Worm (Caenorhabditis elegans) whole organism, young adult: ENCODE results near the gene eri-12.
"Not testable (repeated sequence)": the region's sequence is repeated elsewhere in the genome, so short reads cannot be mapped to it uniquely, and the experiment has no call there.

Experiments used
- D2030.7 ChIP-seq: fragments of 200-800 bp; sonication (Bioruptor generic); IDR thresholded peaks from 2 replicates; pipeline ENCODE4 v1.3.6; 2022; ENCODE audit warnings: missing genetic modification reagents, missing genetic modification characterization, missing compliant biosample characterization
- F23B12.7 ChIP-seq: sonication (generic microtip); optimal IDR thresholded peaks from 2 replicates; lab custom pipeline; 2017; ENCODE audit warnings: missing genetic modification characterization, mild to moderate bottlenecking, missing compliant biosample characterization, antibody characterized with exemption, moderate library complexity; ENCODE audit not compliant: insufficient read depth
- F33H1.4 ChIP-seq: fragments of 200-800 bp; sonication (Bioruptor generic); IDR thresholded peaks from 2 replicates; pipeline ENCODE4 v1.3.6; 2022; ENCODE audit warnings: missing genetic modification reagents, missing genetic modification characterization, missing compliant biosample characterization
- F37B4.10 ChIP-seq: fragments of 200-800 bp; sonication (Bioruptor generic); IDR thresholded peaks from 2 replicates; pipeline ENCODE4 v1.3.6; 2022; ENCODE audit warnings: missing genetic modification characterization, missing compliant biosample characterization
- F57A8.1 ChIP-seq: fragments of 200-800 bp; sonication (Bioruptor generic); optimal IDR thresholded peaks from 2 replicates; lab custom pipeline; 2018; ENCODE audit warnings: mild to moderate bottlenecking, missing genetic modification characterization, moderate library complexity, missing compliant biosample characterization
- Y53F4B.3 ChIP-seq: fragments of 200-800 bp; sonication (Bioruptor generic); IDR thresholded peaks from 2 replicates; pipeline ENCODE4 v1.3.6; 2022; ENCODE audit warnings: missing genetic modification reagents, missing genetic modification characterization, missing compliant biosample characterization
- Y53G8AR.9 ChIP-seq: fragments of 200-800 bp; sonication (Bioruptor generic); conservative IDR thresholded peaks from 2 replicates; pipeline ENCODE4 v1.3.6; 2022; ENCODE audit warnings: missing genetic modification reagents, missing genetic modification characterization, missing compliant biosample characterization
- ama-1 ChIP-seq, 3 experiments: fragments of 150-350 bp in 1 of 3; sonication (generic microtip) in 2 of 3; optimal IDR thresholded peaks; 2 replicates each; lab custom pipeline; 2014 to 2018; ENCODE audit warnings: missing biosample characterization in 2 of 3, missing genetic modification characterization in 2 of 3, missing genetic modification reagents in 2 of 3
- atf-7 ChIP-seq: sonication (generic microtip); optimal IDR thresholded peaks from 2 replicates; lab custom pipeline; 2017; ENCODE audit warnings: mild to moderate bottlenecking, missing genetic modification characterization, missing compliant biosample characterization
- athp-1 ChIP-seq: sonication (generic microtip); optimal IDR thresholded peaks from 2 replicates; lab custom pipeline; 2017; ENCODE audit warnings: mild to moderate bottlenecking, missing genetic modification characterization, missing compliant biosample characterization
- attf-3 ChIP-seq: fragments of 200-800 bp; sonication (Bioruptor generic); conservative IDR thresholded peaks from 2 replicates; pipeline ENCODE4 v1.3.6; 2022; ENCODE audit warnings: missing genetic modification reagents, missing genetic modification characterization, missing compliant biosample characterization
- ceh-100 ChIP-seq: fragments of 200-800 bp; sonication (Bioruptor generic); IDR thresholded peaks from 2 replicates; pipeline ENCODE4 v1.3.6; 2022; ENCODE audit warnings: missing genetic modification reagents, missing genetic modification characterization, missing compliant biosample characterization
- chd-7 ChIP-seq: sonication (generic microtip); optimal IDR thresholded peaks from 2 replicates; lab custom pipeline; 2016; ENCODE audit warnings: mild to moderate bottlenecking, missing genetic modification characterization, moderate library complexity, missing compliant biosample characterization
- die-1 ChIP-seq: sonication (generic microtip); optimal IDR thresholded peaks from 2 replicates; lab custom pipeline; 2016; ENCODE audit warnings: missing genotype, mild to moderate bottlenecking, missing genetic modification characterization, missing compliant biosample characterization
- dpl-1 ChIP-seq: fragments of 150-350 bp; optimal IDR thresholded peaks from 2 replicates; lab custom pipeline; 2014; ENCODE audit warnings: missing biosample characterization, missing genetic modification reagents, missing genetic modification characterization
- efl-1 ChIP-seq: fragments of 150-350 bp; optimal IDR thresholded peaks from 2 replicates; lab custom pipeline; 2014; ENCODE audit warnings: missing biosample characterization, missing genetic modification reagents, missing genetic modification characterization
- ekl-4 ChIP-seq: fragments of 200-800 bp; sonication (Bioruptor generic); IDR thresholded peaks from 2 replicates; pipeline ENCODE4 v1.3.6; 2022; ENCODE audit warnings: missing genetic modification reagents, missing genetic modification characterization, missing compliant biosample characterization
- ets-4 ChIP-seq: fragments of 200-800 bp; sonication (Bioruptor generic); optimal IDR thresholded peaks from 2 replicates; lab custom pipeline; 2018; ENCODE audit warnings: mild to moderate bottlenecking, missing genetic modification characterization, missing compliant biosample characterization
- him-1 ChIP-seq: sonication (generic microtip); optimal IDR thresholded peaks from 2 replicates; lab custom pipeline; 2016; ENCODE audit warnings: missing genotype, missing genetic modification reagents, missing genetic modification characterization, missing compliant biosample characterization
- hmg-20 ChIP-seq: fragments of 200-800 bp; sonication (Bioruptor generic); IDR thresholded peaks from 2 replicates; pipeline ENCODE4 v1.3.6; 2022; ENCODE audit warnings: missing genetic modification reagents, missing genetic modification characterization, missing compliant biosample characterization
- lin-40 ChIP-seq: sonication (generic microtip); optimal IDR thresholded peaks from 2 replicates; lab custom pipeline; 2016; ENCODE audit warnings: missing genetic modification characterization, mild to moderate bottlenecking, missing compliant biosample characterization, missing genotype, missing genetic modification reagents
- lin-54 ChIP-seq: fragments of 200-800 bp; sonication (Bioruptor generic); optimal IDR thresholded peaks from 2 replicates; lab custom pipeline; 2018; ENCODE audit warnings: mild to moderate bottlenecking, missing genetic modification characterization, missing compliant biosample characterization
- lir-1 ChIP-seq: fragments of 200-800 bp; sonication (Bioruptor generic); conservative IDR thresholded peaks from 2 replicates; pipeline ENCODE4 v1.3.6; 2022; ENCODE audit warnings: missing genetic modification reagents, missing genetic modification characterization, missing compliant biosample characterization
- lsl-1 ChIP-seq: fragments of 200-800 bp; sonication (Bioruptor generic); optimal IDR thresholded peaks from 2 replicates; lab custom pipeline; 2018; ENCODE audit warnings: mild to moderate bottlenecking, missing genetic modification characterization, moderate library complexity, missing compliant biosample characterization
- lsy-27 ChIP-seq: sonication (generic microtip); optimal IDR thresholded peaks from 2 replicates; lab custom pipeline; 2017; ENCODE audit warnings: missing genetic modification characterization, mild to moderate bottlenecking, missing compliant biosample characterization, antibody characterized with exemption, missing genotype, borderline replicate concordance; ENCODE audit not compliant: insufficient read depth
- madf-3 ChIP-seq: fragments of 200-800 bp; sonication (Bioruptor generic); IDR thresholded peaks from 2 replicates; pipeline ENCODE4 v1.3.6; 2022; ENCODE audit warnings: missing genetic modification reagents, missing genetic modification characterization, missing compliant biosample characterization
- madf-6 ChIP-seq: fragments of 200-800 bp; sonication (Bioruptor generic); IDR thresholded peaks from 2 replicates; pipeline ENCODE4 v1.3.6; 2022; ENCODE audit warnings: missing genetic modification reagents, missing genetic modification characterization, missing compliant biosample characterization
- madf-8 ChIP-seq: fragments of 200-800 bp; sonication (Bioruptor generic); conservative IDR thresholded peaks from 2 replicates; pipeline ENCODE4 v1.3.6; 2022; ENCODE audit warnings: missing genetic modification reagents, missing genetic modification characterization, missing compliant biosample characterization
- mcd-1 ChIP-seq: fragments of 200-800 bp; sonication (Bioruptor generic); IDR thresholded peaks from 2 replicates; pipeline ENCODE4 v1.3.6; 2022; ENCODE audit warnings: missing genetic modification reagents, missing genetic modification characterization, missing compliant biosample characterization
- rcor-1 ChIP-seq: fragments of 200-800 bp; sonication (Bioruptor generic); IDR thresholded peaks from 2 replicates; pipeline ENCODE4 v1.3.6; 2022; ENCODE audit warnings: missing genetic modification reagents, missing genetic modification characterization, missing compliant biosample characterization
- snpc-1.3 ChIP-seq: sonication (generic microtip); optimal IDR thresholded peaks from 2 replicates; lab custom pipeline; 2017; ENCODE audit warnings: missing genetic modification characterization, mild to moderate bottlenecking, missing compliant biosample characterization, antibody characterized with exemption, moderate library complexity, missing genotype, missing genetic modification reagents; ENCODE audit not compliant: insufficient read depth
- snpc-4 ChIP-seq, 5 experiments: fragments of 150-350 bp in 1 of 5; sonication (generic microtip) in 4 of 5; optimal IDR thresholded peaks; 2 replicates each; lab custom pipeline; 2014 to 2018; ENCODE audit warnings: missing genetic modification characterization in 5 of 5, missing biosample characterization in 3 of 5, antibody characterized with exemption in 2 of 5, mild to moderate bottlenecking in 2 of 5, missing compliant biosample characterization in 2 of 5, missing genotype in 2 of 5, moderate library complexity in 2 of 5, missing genetic modification reagents in 1 of 5
- tbp1 ChIP-seq: fragments of 200-800 bp; sonication (Bioruptor generic); optimal IDR thresholded peaks from 2 replicates; lab custom pipeline; 2018; ENCODE audit warnings: mild to moderate bottlenecking, missing genetic modification characterization, missing compliant biosample characterization
- unc-130 ChIP-seq: sonication (generic microtip); optimal IDR thresholded peaks from 2 replicates; lab custom pipeline; 2016; ENCODE audit warnings: missing genetic modification reagents, missing genetic modification characterization, missing compliant biosample characterization
- xnd-1 ChIP-seq: sonication (generic microtip); optimal IDR thresholded peaks from 2 replicates; lab custom pipeline; 2016; ENCODE audit warnings: missing genotype, missing genetic modification reagents, missing genetic modification characterization, missing compliant biosample characterization
- zfh-2 ChIP-seq: fragments of 200-800 bp; sonication (Bioruptor generic); conservative IDR thresholded peaks from 2 replicates; pipeline ENCODE4 v1.3.6; 2022; ENCODE audit warnings: missing genetic modification reagents, missing genetic modification characterization, missing compliant biosample characterization
- ztf-18 ChIP-seq: sonication (generic microtip); optimal IDR thresholded peaks from 2 replicates; lab custom pipeline; 2016; ENCODE audit warnings: missing genotype, mild to moderate bottlenecking, missing genetic modification characterization, missing compliant biosample characterization

eri-12 gene

ce11 chrIV:12170396-12170795 lies 13.8 kb downstream of the eri-12 start:
- TF ChIP-seq madf-3 (GFP tag; lab: Robert Waterston, UW) = 0 out of 2 replicates have a peak, but pooled peaks have one; percentile 24
- TF ChIP-seq, all 124 proteins: peak for 1; not testable (repeated sequence) for 123

ce11 chrIV:12178235-12178634 lies 21.6 kb downstream of the eri-12 start, which contains the start of gene nlr-1:
Gene nlr-1, minus strand, starts transcription at chrIV:12178335.
- not testable (repeated sequence) for TF ChIP-seq ztf-18 (tag; lab: Kevin White, UChicago); ama-1 (optimal IDR thresholded peaks at IDR 0.05; lab: Kevin White, UChicago); ama-1 (GFP tag; optimal IDR thresholded peaks at IDR 0.05; lab: Kevin White, UChicago); Y53G8AR.9 (GFP tag; lab: Robert Waterston, UW)

ce11 chrIV:12192104-12192763 lies 35.6 kb downstream of the eri-12 start:
- TF ChIP-seq F37B4.10 (no peak), D2030.7 (GFP tag; lab: Robert Waterston, UW) (no peak), unc-130 (no peak), rcor-1 (no peak), him-1 (tag; lab: Kevin White, UChicago) (no peak), F23B12.7 (tag; lab: Kevin White, UChicago) (no peak), Y53F4B.3 (GFP tag; lab: Robert Waterston, UW) (no peak), zfh-2 (GFP tag; lab: Robert Waterston, UW) (no peak), madf-3 (GFP tag; lab: Robert Waterston, UW) (no peak), tbp1 (GFP tag; lab: Kevin White, UChicago) (no peak), F33H1.4 (GFP tag; lab: Robert Waterston, UW) (no peak), ceh-100 (GFP tag; lab: Robert Waterston, UW) (no peak), F57A8.1 (GFP tag; lab: Kevin White, UChicago) (no peak), lin-40 (tag; lab: Kevin White, UChicago) (no peak), lir-1 (GFP tag; lab: Robert Waterston, UW) (no peak)
- TF ChIP-seq, all 124 proteins: peak for 0

- TF ChIP-seq die-1 (tag; lab: Kevin White, UChicago) (no peak), mcd-1 (GFP tag; lab: Robert Waterston, UW) (no peak), athp-1 (tag; lab: Kevin White, UChicago) (no peak), atf-7 (tag; lab: Kevin White, UChicago) (no peak), hmg-20 (GFP tag; lab: Robert Waterston, UW) (no peak)
- TF ChIP-seq, all 124 proteins: peak for 0
These were observed 36.7 kb downstream of the eri-12 start for ce11 chrIV:12193338-12193737.

ce11 chrIV:12194668-12195067 lies 38.0 kb downstream of the eri-12 start:
- TF ChIP-seq snpc-1.3 (tag; lab: Kevin White, UChicago) (peak; percentile 60), chd-7 (tag; lab: Kevin White, UChicago) (no peak), lsy-27 (tag; lab: Kevin White, UChicago) (no peak), ekl-4 (GFP tag; lab: Robert Waterston, UW) (no peak), ets-4 (GFP tag; lab: Kevin White, UChicago) (no peak), lsl-1 (GFP tag; lab: Kevin White, UChicago) (peak; percentile 93), dpl-1 (peak; percentile 16), lin-54 (peak; percentile 58), him-1 (tag; lab: Kevin White, UChicago) (peak; percentile 14), madf-6 (peak; percentile 91), xnd-1 (peak; percentile 89), F33H1.4 (GFP tag; lab: Robert Waterston, UW) (peak; percentile 91), attf-3 (GFP tag; lab: Robert Waterston, UW) (peak; percentile 37; the same call in 1 of the 2 replicates), snpc-4 (GFP tag; optimal IDR thresholded peaks at IDR 0.05; lab: Kevin White, UChicago) (peak; percentile 41), snpc-4 (tag; optimal IDR thresholded peaks at IDR 0.05; lab: Kevin White, UChicago) (peak in 2 of 4 experiments; percentile 39 to 60), madf-8 (GFP tag; lab: Robert Waterston, UW) (peak; percentile 70), efl-1 (GFP tag; lab: Kevin White, UChicago) (peak; percentile 35), D2030.7 (GFP tag; lab: Robert Waterston, UW) (peak; percentile 54; the same call in 1 of the 2 replicates)
